Worm (Caenorhabditis elegans) whole organism, L2 larva: ENCODE measurements around the gene T28D9.16.
A peak's percentile ranks its signal among the peaks of the same experiment; 100 is the strongest.

Experiments
- C34F6.9 ChIP-seq: fragments of 150-350 bp; optimal IDR thresholded peaks from 2 replicates; lab custom pipeline; 2014; ENCODE audit warnings: missing biosample characterization, missing genetic modification characterization
- F13H6.1 ChIP-seq: sonication (generic microtip); optimal IDR thresholded peaks from 2 replicates; lab custom pipeline; 2016; ENCODE audit warnings: missing genetic modification characterization, missing compliant biosample characterization
- R02D3.7 ChIP-seq: fragments of 150-350 bp; optimal IDR thresholded peaks from 2 replicates; lab custom pipeline; 2014; ENCODE audit warnings: missing biosample characterization, missing genetic modification characterization
- Y55F3AM.14 ChIP-seq: fragments of 200-800 bp; sonication (Bioruptor generic); optimal IDR thresholded peaks from 2 replicates; lab custom pipeline; 2018; ENCODE audit warnings: mild to moderate bottlenecking, missing genetic modification characterization, missing compliant biosample characterization
- ZK546.5 ChIP-seq: sonication (generic microtip); optimal IDR thresholded peaks from 2 replicates; lab custom pipeline; 2017; ENCODE audit warnings: missing biosample characterization, missing genetic modification characterization
- alr-1 ChIP-seq: fragments of 150-350 bp; optimal IDR thresholded peaks from 2 replicates; lab custom pipeline; 2014; ENCODE audit warnings: missing biosample characterization, missing genetic modification characterization
- aly-2 ChIP-seq: fragments of 150-350 bp; optimal IDR thresholded peaks from 2 replicates; lab custom pipeline; 2014; ENCODE audit warnings: missing biosample characterization, missing genetic modification characterization
- ama-1 ChIP-seq: fragments of 150-350 bp; optimal IDR thresholded peaks from 2 replicates; lab custom pipeline; 2018; ENCODE audit warnings: inconsistent platforms
- ceh-16 ChIP-seq: fragments of 150-350 bp; optimal IDR thresholded peaks from 2 replicates; lab custom pipeline; 2014; ENCODE audit warnings: missing biosample characterization, missing genetic modification characterization
- ceh-82 ChIP-seq: fragments of 150-350 bp; optimal IDR thresholded peaks from 2 replicates; lab custom pipeline; 2014; ENCODE audit warnings: missing biosample characterization, missing genetic modification characterization
- crh-2 ChIP-seq: sonication (generic microtip); optimal IDR thresholded peaks from 2 replicates; lab custom pipeline; 2017; ENCODE audit warnings: missing biosample characterization, missing genetic modification characterization
- dmd-4 ChIP-seq: sonication (generic microtip); optimal IDR thresholded peaks from 2 replicates; lab custom pipeline; 2017; ENCODE audit warnings: missing biosample characterization, missing genetic modification characterization
- egl-27 ChIP-seq: sonication (generic microtip); optimal IDR thresholded peaks from 3 replicates; lab custom pipeline; 2017; ENCODE audit warnings: missing biosample characterization, missing genetic modification reagents, missing genetic modification characterization
- elt-1 ChIP-seq: fragments of 150-350 bp; optimal IDR thresholded peaks from 2 replicates; lab custom pipeline; 2014; ENCODE audit warnings: missing biosample characterization, missing genetic modification characterization
- elt-3 ChIP-seq: sonication (generic microtip); optimal IDR thresholded peaks from 2 replicates; lab custom pipeline; 2017; ENCODE audit warnings: missing biosample characterization, missing genetic modification characterization
- fos-1 ChIP-seq: fragments of 150-350 bp; optimal IDR thresholded peaks from 2 replicates; lab custom pipeline; 2014; ENCODE audit warnings: missing biosample characterization, missing genetic modification characterization
- gmeb-1 ChIP-seq: fragments of 150-350 bp; optimal IDR thresholded peaks from 2 replicates; lab custom pipeline; 2014; ENCODE audit warnings: missing biosample characterization, missing genetic modification characterization
- lin-11 ChIP-seq: fragments of 150-350 bp; sonication (generic microtip); optimal IDR thresholded peaks from 2 replicates; lab custom pipeline; 2014; ENCODE audit warnings: missing biosample characterization, missing genetic modification characterization, inconsistent platforms, mixed read lengths
- lin-13 ChIP-seq: fragments of 150-350 bp; optimal IDR thresholded peaks from 2 replicates; lab custom pipeline; 2014; ENCODE audit warnings: missing biosample characterization, missing genetic modification reagents, missing genetic modification characterization
- lin-39 ChIP-seq: fragments of 150-350 bp; optimal IDR thresholded peaks from 2 replicates; lab custom pipeline; 2014; ENCODE audit warnings: missing biosample characterization, missing genetic modification reagents, missing genetic modification characterization
- lsy-2 ChIP-seq, 2 experiments: fragments of 150-350 bp in 1 of 2; sonication (generic microtip) in 1 of 2; optimal IDR thresholded peaks; 2 replicates each; lab custom pipeline; 2014 to 2017; ENCODE audit warnings: missing biosample characterization in 2 of 2, missing genetic modification characterization in 2 of 2
- mab-5 ChIP-seq: fragments of 150-350 bp; optimal IDR thresholded peaks from 2 replicates; lab custom pipeline; 2014; ENCODE audit warnings: missing biosample characterization, missing genetic modification characterization
- mbf-1 ChIP-seq: sonication (generic microtip); optimal IDR thresholded peaks from 2 replicates; lab custom pipeline; 2017; ENCODE audit warnings: missing biosample characterization, missing genetic modification characterization
- mdl-1 ChIP-seq, 2 experiments: fragments of 150-350 bp in 1 of 2; sonication (generic microtip) in 1 of 2; optimal IDR thresholded peaks; 2 replicates each; lab custom pipeline; 2017; ENCODE audit warnings: missing biosample characterization in 2 of 2, missing genetic modification characterization in 2 of 2
- nhr-10 ChIP-seq: sonication (generic microtip); optimal IDR thresholded peaks from 2 replicates; lab custom pipeline; 2017; ENCODE audit warnings: missing biosample characterization, missing genetic modification characterization
- nhr-11 ChIP-seq: fragments of 150-350 bp; optimal IDR thresholded peaks from 2 replicates; lab custom pipeline; 2014; ENCODE audit warnings: missing biosample characterization, missing genetic modification characterization
- nhr-12 ChIP-seq: fragments of 150-350 bp; optimal IDR thresholded peaks from 2 replicates; lab custom pipeline; 2014; ENCODE audit warnings: missing biosample characterization, missing genetic modification characterization
- nhr-129 ChIP-seq: fragments of 150-350 bp; optimal IDR thresholded peaks from 2 replicates; lab custom pipeline; 2014; ENCODE audit warnings: missing biosample characterization, missing genetic modification characterization
- nhr-21 ChIP-seq: fragments of 150-350 bp; optimal IDR thresholded peaks from 2 replicates; lab custom pipeline; 2014; ENCODE audit warnings: missing biosample characterization, missing genetic modification characterization
- nhr-23 ChIP-seq: fragments of 150-350 bp; optimal IDR thresholded peaks from 2 replicates; lab custom pipeline; 2014; ENCODE audit warnings: missing biosample characterization, missing genetic modification reagents, missing genetic modification characterization
- nhr-237 ChIP-seq: fragments of 150-350 bp; optimal IDR thresholded peaks from 2 replicates; lab custom pipeline; 2014; ENCODE audit warnings: missing biosample characterization, missing genetic modification characterization
- nhr-25 ChIP-seq: fragments of 150-350 bp; sonication (generic microtip); optimal IDR thresholded peaks from 3 replicates; lab custom pipeline; 2014; ENCODE audit warnings: missing biosample characterization, missing genetic modification characterization
- nhr-77 ChIP-seq: fragments of 150-350 bp; optimal IDR thresholded peaks from 2 replicates; lab custom pipeline; 2014; ENCODE audit warnings: missing biosample characterization, missing genetic modification characterization
- peb-1 ChIP-seq: fragments of 150-350 bp; optimal IDR thresholded peaks from 2 replicates; lab custom pipeline; 2014; ENCODE audit warnings: missing biosample characterization, missing genetic modification characterization
- sem-4 ChIP-seq: fragments of 150-350 bp; optimal IDR thresholded peaks from 2 replicates; lab custom pipeline; 2014; ENCODE audit warnings: missing biosample characterization, missing genetic modification reagents, missing genetic modification characterization
- skn-1 ChIP-seq: sonication (generic microtip); optimal IDR thresholded peaks from 2 replicates; lab custom pipeline; 2017; ENCODE audit warnings: missing biosample characterization, missing genetic modification characterization
- sma-3 ChIP-seq: sonication (generic microtip); optimal IDR thresholded peaks from 2 replicates; lab custom pipeline; 2016; ENCODE audit warnings: missing genetic modification reagents, missing genetic modification characterization, missing compliant biosample characterization
- sma-9 ChIP-seq, 2 experiments: fragments of 150-350 bp in 1 of 2; sonication (generic microtip) in 1 of 2; optimal IDR thresholded peaks; 2 replicates each; lab custom pipeline; 2014 to 2016; ENCODE audit warnings: missing genetic modification characterization in 2 of 2, mild to moderate bottlenecking in 1 of 2, missing biosample characterization in 1 of 2, missing compliant biosample characterization in 1 of 2, missing genetic modification reagents in 1 of 2, moderate library complexity in 1 of 2
- snpc-4 ChIP-seq: fragments of 150-350 bp; optimal IDR thresholded peaks from 2 replicates; lab custom pipeline; 2014; ENCODE audit warnings: missing biosample characterization, missing genetic modification characterization
- unc-39 ChIP-seq: fragments of 150-350 bp; optimal IDR thresholded peaks from 2 replicates; lab custom pipeline; 2014; ENCODE audit warnings: missing biosample characterization, missing genetic modification characterization
- unc-55 ChIP-seq: fragments of 150-350 bp; sonication (generic microtip); optimal IDR thresholded peaks from 3 replicates; lab custom pipeline; 2014; ENCODE audit warnings: missing biosample characterization, missing genetic modification reagents, missing genetic modification characterization
- unc-62 ChIP-seq: fragments of 150-350 bp; optimal IDR thresholded peaks from 2 replicates; lab custom pipeline; 2014; ENCODE audit warnings: missing biosample characterization, missing genetic modification reagents, missing genetic modification characterization
- zag-1 ChIP-seq: fragments of 150-350 bp; optimal IDR thresholded peaks from 2 replicates; lab custom pipeline; 2014; ENCODE audit warnings: missing biosample characterization, missing genetic modification characterization
- ztf-1 ChIP-seq: fragments of 200-800 bp; sonication (Bioruptor generic); conservative IDR thresholded peaks from 2 replicates; pipeline ENCODE4 v1.3.6; 2022; ENCODE audit warnings: missing genetic modification characterization, missing compliant biosample characterization
- ztf-11 ChIP-seq: sonication (generic microtip); optimal IDR thresholded peaks from 2 replicates; lab custom pipeline; 2017; ENCODE audit warnings: missing biosample characterization, missing genetic modification characterization
- ztf-4 ChIP-seq: fragments of 150-350 bp; optimal IDR thresholded peaks from 2 replicates; lab custom pipeline; 2014; ENCODE audit warnings: missing biosample characterization, missing genetic modification characterization

T28D9.16 gene

DNA sequence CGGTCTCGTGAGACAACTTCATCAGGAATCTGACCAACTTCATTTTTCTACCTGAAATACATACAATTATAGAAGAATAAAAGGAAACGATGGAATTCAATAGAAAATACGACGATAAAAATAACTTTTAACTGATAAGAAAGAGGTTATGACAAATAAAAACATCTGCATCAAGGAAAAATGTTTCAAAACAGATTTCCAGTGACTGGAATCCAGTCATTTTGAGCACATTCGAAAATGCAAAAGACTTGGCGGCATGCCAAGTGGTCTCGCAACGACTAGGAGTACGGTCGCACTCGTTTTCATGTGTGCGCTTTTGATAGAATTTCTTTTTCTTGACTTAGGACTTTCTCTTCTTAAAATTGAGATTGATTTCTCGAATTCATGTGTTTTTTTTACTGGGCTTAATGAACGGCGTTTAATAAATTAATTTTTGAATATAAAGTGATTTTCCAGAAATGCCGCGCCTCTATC lies 14.3 kb downstream of the T28D9.16 start, which contains the start of the genes snr-3 and rsp-5 (continued):
- TF ChIP-seq nhr-77 (tag; lab: Kevin White, UChicago) (no peak), Y55F3AM.14 (no peak), unc-55 (peak; percentile 87), nhr-10 (tag; lab: Kevin White, UChicago) (no peak), ceh-16 (no peak), ztf-4 (tag; lab: Kevin White, UChicago) (no peak), sem-4 (tag; lab: Kevin White, UChicago) (peak; percentile 48), alr-1 (tag; lab: Kevin White, UChicago) (no peak), ztf-1 (GFP tag; lab: Robert Waterston, UW) (no peak), lsy-2 (tag; optimal IDR thresholded peaks at IDR 0.05; lab: Kevin White, UChicago) (peak; percentile 96 to 99), lin-13 (GFP tag; lab: Kevin White, UChicago) (peak; percentile 79), F13H6.1 (tag; lab: Kevin White, UChicago) (peak; percentile 53), ceh-82 (tag; lab: Kevin White, UChicago) (no peak), mab-5 (tag; lab: Kevin White, UChicago) (peak; percentile 7), sma-3 (GFP tag; lab: Kevin White, UChicago) (peak; percentile 72)

DNA sequence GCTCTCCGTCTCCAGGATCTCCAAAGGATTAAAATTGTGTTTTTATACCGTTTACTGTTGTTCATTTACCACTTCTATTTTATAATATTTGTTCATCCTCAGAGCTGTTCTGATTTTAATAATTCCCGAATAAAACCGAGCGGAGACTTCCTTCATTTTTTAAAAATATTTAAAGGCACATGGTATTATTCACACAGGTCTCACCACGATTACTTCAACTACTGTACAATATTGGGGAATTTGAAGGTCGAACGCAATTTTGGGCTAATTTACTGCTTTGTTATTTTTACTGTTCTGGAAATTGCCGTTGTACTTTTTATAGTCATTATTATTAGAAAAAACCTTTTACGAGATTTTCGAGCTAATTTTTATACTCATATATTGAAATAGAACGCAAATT lies 15.7 kb downstream of the T28D9.16 start:
- TF ChIP-seq mab-5 (tag; lab: Kevin White, UChicago): no peak
- TF ChIP-seq, all 48 proteins: peak for 0

DNA sequence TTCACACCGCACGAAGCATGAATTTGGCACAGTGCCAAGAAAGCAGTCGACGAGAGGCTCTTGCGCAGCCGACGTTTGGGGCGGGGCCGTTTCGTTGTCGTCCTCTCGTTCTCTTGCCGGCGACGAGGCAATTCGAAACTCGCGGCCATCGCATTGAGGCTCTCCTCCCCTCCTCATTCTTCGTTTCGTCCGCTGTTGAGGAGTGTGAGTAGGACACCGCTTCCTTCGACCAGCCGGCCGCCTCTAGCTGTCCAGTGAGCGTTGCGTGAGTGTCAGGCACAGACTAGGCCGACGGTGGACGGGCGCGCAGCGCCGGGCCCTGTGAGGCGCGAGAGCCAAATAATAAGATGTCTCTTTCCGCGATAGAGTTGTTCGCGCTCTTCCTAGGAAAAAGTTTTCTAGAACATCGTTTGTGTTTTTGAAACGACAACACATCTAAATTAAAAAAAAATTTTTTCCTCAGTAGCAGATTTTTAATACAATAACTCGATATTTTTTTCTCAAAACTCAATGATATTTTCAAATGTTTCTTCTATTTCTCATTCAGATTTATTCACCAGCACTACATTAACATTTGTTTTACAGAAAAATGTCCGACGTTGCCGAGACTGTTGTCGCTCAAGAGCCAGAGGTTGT lies 16.4 kb downstream of the T28D9.16 start, which contains the start of the genes T28D9.11 and T28D9.1:
TSS of gene T28D9.11 (minus strand) at position 177 of the 636 bp plus-strand sequence.
TSS of gene T28D9.1 (plus strand) at position 586 of the 636 bp plus-strand sequence.
- TF ChIP-seq R02D3.7: no peak
- TF ChIP-seq fos-1: peak; percentile 34
- peak; percentile 45 for TF ChIP-seq nhr-21
- peak; percentile 60 for TF ChIP-seq lin-11
- TF ChIP-seq unc-62 (GFP tag; lab: Kevin White, UChicago): no peak
- TF ChIP-seq ZK546.5 (tag; lab: Kevin White, UChicago): no peak
- no peak for TF ChIP-seq mab-5 (tag; lab: Kevin White, UChicago)
- TF ChIP-seq ztf-1 (GFP tag; lab: Robert Waterston, UW): no peak
- TF ChIP-seq Y55F3AM.14: no peak
- no peak for TF ChIP-seq aly-2 (tag; lab: Kevin White, UChicago)
- peak; percentile 94 for TF ChIP-seq snpc-4
- TF ChIP-seq dmd-4 (tag; lab: Kevin White, UChicago): no peak
- TF ChIP-seq nhr-129 (tag; lab: Kevin White, UChicago): peak; percentile 82
- no peak for TF ChIP-seq elt-3 (tag; lab: Kevin White, UChicago)
- peak; percentile 47 for TF ChIP-seq C34F6.9 (tag; lab: Kevin White, UChicago)
- TF ChIP-seq nhr-25 (tag; lab: Kevin White, UChicago): no peak
- TF ChIP-seq lin-13 (GFP tag; lab: Kevin White, UChicago): peak; percentile 19
- TF ChIP-seq lin-39 (tag; lab: Kevin White, UChicago): no peak
- TF ChIP-seq nhr-23: no peak
- TF ChIP-seq gmeb-1 (tag; lab: Kevin White, UChicago): no peak
- TF ChIP-seq mbf-1 (tag; lab: Kevin White, UChicago): no peak
- peak; percentile 7 for TF ChIP-seq sma-9 (GFP tag; optimal IDR thresholded peaks at IDR 0.05; lab: Kevin White, UChicago)
- TF ChIP-seq sma-9 (tag; optimal IDR thresholded peaks at IDR 0.05; lab: Kevin White, UChicago): no peak
- no peak for TF ChIP-seq nhr-12 (tag; lab: Kevin White, UChicago)
- TF ChIP-seq crh-2: peak; percentile 3
- peak in 1 of 2 experiments; percentile 68 for TF ChIP-seq lsy-2 (tag; optimal IDR thresholded peaks at IDR 0.05; lab: Kevin White, UChicago)
- peak; percentile 23 for TF ChIP-seq ama-1 (lab: Kevin White, UChicago)
- TF ChIP-seq alr-1 (tag; lab: Kevin White, UChicago): no peak
- no peak for TF ChIP-seq nhr-10 (tag; lab: Kevin White, UChicago)
- TF ChIP-seq ceh-82 (tag; lab: Kevin White, UChicago): no peak
- TF ChIP-seq ztf-4 (tag; lab: Kevin White, UChicago): no peak
- TF ChIP-seq peb-1 (tag; lab: Kevin White, UChicago): no peak
- peak; percentile 40 for TF ChIP-seq zag-1
- TF ChIP-seq nhr-77 (tag; lab: Kevin White, UChicago): no peak
- no peak for TF ChIP-seq nhr-11
- peak; percentile 9 for TF ChIP-seq egl-27 (tag; lab: Kevin White, UChicago)
- no peak for TF ChIP-seq sma-3 (GFP tag; lab: Kevin White, UChicago)
- TF ChIP-seq ceh-16: peak; percentile 5
- no peak for TF ChIP-seq ztf-11 (tag; lab: Kevin White, UChicago)
- peak; percentile 36 for TF ChIP-seq unc-39
- TF ChIP-seq skn-1 (tag; lab: Kevin White, UChicago): no peak
- TF ChIP-seq elt-1 (tag; lab: Kevin White, UChicago): no peak
- TF ChIP-seq mdl-1 (tag; optimal IDR thresholded peaks at IDR 0.05; lab: Kevin White, UChicago): peak; percentile 9 to 41
- TF ChIP-seq F13H6.1 (tag; lab: Kevin White, UChicago): peak; percentile 67
- TF ChIP-seq nhr-237: no peak
- TF ChIP-seq sem-4 (tag; lab: Kevin White, UChicago): no peak
